Fruit fly (Drosophila melanogaster): ENCODE results near the gene X11Lbeta.

DNA sequence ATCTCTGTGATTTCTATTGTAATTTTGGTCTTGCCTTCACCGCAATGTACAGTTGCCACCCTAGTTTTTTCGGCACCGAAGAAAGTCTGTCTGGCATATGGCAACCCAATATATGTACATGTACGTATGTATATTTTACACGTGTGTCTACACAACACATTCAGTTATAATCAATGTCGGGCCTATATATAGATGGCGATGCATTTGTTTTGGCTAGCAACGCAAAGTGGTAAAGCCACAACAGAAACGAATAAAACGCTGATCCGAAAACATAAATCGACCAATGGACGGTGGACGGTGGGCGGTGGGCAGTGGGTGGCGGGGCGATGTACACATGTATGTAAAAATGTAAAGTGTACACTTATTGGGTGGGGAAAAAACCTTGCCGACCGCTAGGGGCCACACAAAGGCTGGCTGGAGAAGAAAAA lies 101.0 kb downstream of the X11Lbeta start:
- TF ChIP-seq Lhr (GFP tag; optimal IDR thresholded peaks at IDR 0.05) (no peak), CG6683 (GFP tag; optimal IDR thresholded peaks at IDR 0.05) (no peak), run (tag; optimal IDR thresholded peaks at IDR 0.05) (no peak), jing (GFP tag; optimal IDR thresholded peaks at IDR 0.05) (no peak)
